Worm (Caenorhabditis elegans): Measurements from ENCODE around the gene fat-1.

The fat-1 gene

ce11 chrIV:13318773-13319172 lies 3.3 kb downstream of the fat-1 start (continued):
- TF ChIP-seq nhr-10 (tag; optimal IDR thresholded peaks at IDR 0.05) (no peak), ceh-82 (tag; optimal IDR thresholded peaks at IDR 0.05) (no peak), mdl-1 (tag; optimal IDR thresholded peaks at IDR 0.05) (no peak), lin-11 (tag; optimal IDR thresholded peaks at IDR 0.05) (no peak), blmp-1 (tag; optimal IDR thresholded peaks at IDR 0.05; ENCODE audit: insufficient read depth) (peak; percentile 6), aly-2 (tag; optimal IDR thresholded peaks at IDR 0.05) (no peak), crh-2 (tag; optimal IDR thresholded peaks at IDR 0.05) (peak; percentile 92), elt-3 (tag; optimal IDR thresholded peaks at IDR 0.05) (no peak), ztf-4 (tag; optimal IDR thresholded peaks at IDR 0.05) (no peak), unc-62 (GFP tag; optimal IDR thresholded peaks at IDR 0.05) (no peak)

ce11 chrIV:13319886-13320650 lies 4.6 kb downstream of the fat-1 start:
- TF ChIP-seq skn-1 (tag; optimal IDR thresholded peaks at IDR 0.05) (no peak), nhr-237 (tag; optimal IDR thresholded peaks at IDR 0.05) (no peak)

- TF ChIP-seq nhr-12 (tag; optimal IDR thresholded peaks at IDR 0.05) (no peak), nhr-11 (tag; optimal IDR thresholded peaks at IDR 0.05) (no peak), gmeb-1 (tag; optimal IDR thresholded peaks at IDR 0.05) (peak; percentile 73), nhr-23 (tag; optimal IDR thresholded peaks at IDR 0.05) (no peak), lin-13 (GFP tag; optimal IDR thresholded peaks at IDR 0.05) (peak; percentile 34), ceh-16 (tag; optimal IDR thresholded peaks at IDR 0.05) (no peak), unc-39 (tag; optimal IDR thresholded peaks at IDR 0.05) (no peak), lin-11 (tag; optimal IDR thresholded peaks at IDR 0.05) (no peak), peb-1 (tag; optimal IDR thresholded peaks at IDR 0.05) (no peak), blmp-1 (tag; optimal IDR thresholded peaks at IDR 0.05; ENCODE audit: insufficient read depth) (peak; percentile 36), ZK546.5 (tag; optimal IDR thresholded peaks at IDR 0.05) (no peak), ztf-11 (tag; optimal IDR thresholded peaks at IDR 0.05) (no peak), nhr-6 (tag; optimal IDR thresholded peaks at IDR 0.05) (peak; percentile 69), lsy-2 (tag; optimal IDR thresholded peaks at IDR 0.05) (peak in 1 of 2 experiments; percentile 82), fos-1 (tag; optimal IDR thresholded peaks at IDR 0.05) (peak; percentile 90), sem-4 (tag; optimal IDR thresholded peaks at IDR 0.05) (peak; percentile 45), aly-2 (tag; optimal IDR thresholded peaks at IDR 0.05) (no peak), crh-2 (tag; optimal IDR thresholded peaks at IDR 0.05) (peak; percentile 98), skn-1 (tag; optimal IDR thresholded peaks at IDR 0.05) (no peak), mdl-1 (tag; optimal IDR thresholded peaks at IDR 0.05) (peak in 1 of 2 experiments; percentile 64), lin-39 (tag; optimal IDR thresholded peaks at IDR 0.05) (no peak), dmd-4 (tag; optimal IDR thresholded peaks at IDR 0.05) (no peak), ama-1 (optimal IDR thresholded peaks at IDR 0.05) (no peak), zag-1 (tag; optimal IDR thresholded peaks at IDR 0.05) (no peak), F13H6.1 (tag; optimal IDR thresholded peaks at IDR 0.05) (peak; percentile 88), egl-27 (tag; optimal IDR thresholded peaks at IDR 0.05) (peak; percentile 85), ztf-4 (tag; optimal IDR thresholded peaks at IDR 0.05) (peak; percentile 48), mab-5 (tag; optimal IDR thresholded peaks at IDR 0.05) (no peak), ztf-1 (GFP tag; conservative IDR thresholded peaks at IDR 0.05) (no peak), nhr-21 (tag; optimal IDR thresholded peaks at IDR 0.05) (peak; percentile 88), nhr-237 (tag; optimal IDR thresholded peaks at IDR 0.05) (no peak), nhr-25 (tag; optimal IDR thresholded peaks at IDR 0.05) (peak; percentile 53), sma-3 (GFP tag; optimal IDR thresholded peaks at IDR 0.05) (peak; percentile 93), nhr-77 (tag; optimal IDR thresholded peaks at IDR 0.05) (peak; percentile 42), elt-3 (tag; optimal IDR thresholded peaks at IDR 0.05) (no peak), sma-9 (GFP tag; optimal IDR thresholded peaks at IDR 0.05) (peak; percentile 92), sma-9 (tag; optimal IDR thresholded peaks at IDR 0.05) (no peak), Y55F3AM.14 (GFP tag; optimal IDR thresholded peaks at IDR 0.05) (no peak), unc-55 (GFP tag; optimal IDR thresholded peaks at IDR 0.05) (no peak), nhr-129 (tag; optimal IDR thresholded peaks at IDR 0.05) (peak; percentile 97), R02D3.7 (tag; optimal IDR thresholded peaks at IDR 0.05) (no peak), mbf-1 (tag; optimal IDR thresholded peaks at IDR 0.05) (no peak), nhr-10 (tag; optimal IDR thresholded peaks at IDR 0.05) (no peak), C34F6.9 (tag; optimal IDR thresholded peaks at IDR 0.05) (peak; percentile 87), unc-62 (GFP tag; optimal IDR thresholded peaks at IDR 0.05) (peak; percentile 29), ceh-82 (tag; optimal IDR thresholded peaks at IDR 0.05) (no peak), snpc-4 (tag; optimal IDR thresholded peaks at IDR 0.05) (no peak), elt-1 (tag; optimal IDR thresholded peaks at IDR 0.05) (no peak), alr-1 (tag; optimal IDR thresholded peaks at IDR 0.05) (no peak)
Observed at ce11 chrIV:13322429-13322828, 7.0 kb downstream of the fat-1 start.

Data from whole organism, L2 larva.